Worm (Caenorhabditis elegans) whole organism, young adult: Measurements from ENCODE around the gene del-8.

Source experiments
- Y53G8AR.9 ChIP-seq: fragments of 200-800 bp; sonication (Bioruptor generic); conservative IDR thresholded peaks from 2 replicates; pipeline ENCODE4 v1.3.6; 2022; ENCODE audit warnings: missing genetic modification reagents, missing genetic modification characterization, missing compliant biosample characterization
- him-1 ChIP-seq: sonication (generic microtip); optimal IDR thresholded peaks from 2 replicates; lab custom pipeline; 2016; ENCODE audit warnings: missing genotype, missing genetic modification reagents, missing genetic modification characterization, missing compliant biosample characterization
- lsy-27 ChIP-seq: sonication (generic microtip); optimal IDR thresholded peaks from 2 replicates; lab custom pipeline; 2017; ENCODE audit warnings: missing genetic modification characterization, mild to moderate bottlenecking, missing compliant biosample characterization, antibody characterized with exemption, missing genotype, borderline replicate concordance; ENCODE audit not compliant: insufficient read depth
- mel-28 ChIP-seq: sonication (generic microtip); optimal IDR thresholded peaks from 2 replicates; lab custom pipeline; 2016; ENCODE audit warnings: borderline replicate concordance, mild to moderate bottlenecking, missing genetic modification characterization, missing compliant biosample characterization
- nfya-1 ChIP-seq: sonication (generic microtip); optimal IDR thresholded peaks from 2 replicates; lab custom pipeline; 2017; ENCODE audit warnings: antibody characterized with exemption, missing compliant biosample characterization, missing genetic modification characterization, borderline replicate concordance; ENCODE audit not compliant: insufficient read depth
- repo-1 ChIP-seq: sonication (generic microtip); optimal IDR thresholded peaks from 2 replicates; lab custom pipeline; 2017; ENCODE audit warnings: mild to moderate bottlenecking, missing genetic modification characterization, missing compliant biosample characterization
- tlf-1 ChIP-seq: fragments of 200-800 bp; sonication (Bioruptor generic); optimal IDR thresholded peaks from 2 replicates; lab custom pipeline; 2018; ENCODE audit warnings: mild to moderate bottlenecking, missing genetic modification characterization, missing compliant biosample characterization
- unc-130 ChIP-seq: sonication (generic microtip); optimal IDR thresholded peaks from 2 replicates; lab custom pipeline; 2016; ENCODE audit warnings: missing genetic modification reagents, missing genetic modification characterization, missing compliant biosample characterization
- unc-62 ChIP-seq: fragments of 150-350 bp; optimal IDR thresholded peaks from 2 replicates; lab custom pipeline; 2014; ENCODE audit warnings: missing biosample characterization, missing genetic modification reagents, missing genetic modification characterization

DNA sequence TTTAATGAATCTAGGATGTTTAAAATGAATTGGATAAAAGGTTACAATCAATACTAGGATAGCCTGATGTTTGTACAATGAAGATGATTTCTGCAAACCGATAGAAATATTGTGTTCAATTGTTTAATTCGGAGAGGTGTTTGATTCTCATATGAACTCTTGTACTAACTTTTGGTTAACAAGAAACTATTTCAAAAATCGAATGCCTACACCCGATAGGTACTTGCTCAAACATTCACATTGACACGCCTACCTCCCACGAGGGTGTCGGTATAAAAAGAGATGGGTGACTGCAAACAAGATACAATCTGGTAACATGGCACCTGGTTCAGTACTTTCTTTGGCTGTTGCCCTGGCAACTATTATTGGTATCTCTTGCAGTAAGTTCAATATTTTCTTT is 1.6 kb upstream of the del-8 start, which contains the start of gene gpx-3:
- no peak for TF ChIP-seq unc-62 (GFP tag; lab: Kevin White, UChicago)
- TF ChIP-seq nfya-1 (tag; lab: Kevin White, UChicago) = no peak
- TF ChIP-seq repo-1 = no peak
- TF ChIP-seq tlf-1 (GFP tag; lab: Kevin White, UChicago) = no peak
- TF ChIP-seq him-1 (tag; lab: Kevin White, UChicago) = no peak
- TF ChIP-seq lsy-27 = no peak
- no peak for TF ChIP-seq mel-28 (tag; lab: Kevin White, UChicago)
- no peak for TF ChIP-seq Y53G8AR.9 (GFP tag; lab: Robert Waterston, UW)
- TF ChIP-seq unc-130 (GFP tag; lab: Kevin White, UChicago) = no peak
